Fruit fly (Drosophila melanogaster): Measurements from ENCODE around the gene CG10311.

Gene CG10311

dm6 chr3R:16334329-16334728, 22.5 kb downstream of the CG10311 start:
- no peak for TF ChIP-seq noc (tag; optimal IDR thresholded peaks at IDR 0.05)

DNA sequence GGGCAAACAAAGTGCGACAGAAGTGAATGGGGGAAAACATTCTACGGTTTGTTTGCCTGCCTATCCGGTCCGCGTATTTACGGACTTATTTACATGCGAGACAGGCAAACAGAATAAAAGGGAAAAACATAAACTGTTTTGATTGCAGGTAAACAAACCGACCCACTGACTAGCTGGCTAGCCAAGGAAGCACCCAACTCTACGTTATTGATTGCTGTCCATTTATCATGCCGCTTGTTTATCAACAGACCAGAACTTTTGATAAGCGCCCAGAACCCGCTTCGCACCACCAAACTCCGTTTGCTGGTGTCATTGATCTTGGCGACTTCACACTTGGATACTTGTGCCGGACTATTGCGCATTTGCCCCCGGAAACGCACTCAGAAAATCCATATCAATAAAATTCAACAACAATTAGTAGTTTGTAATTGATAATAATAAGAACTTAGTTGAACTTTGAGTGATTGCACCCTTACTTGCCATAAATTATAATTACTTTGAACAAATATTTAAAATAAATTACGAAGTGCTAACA, 24.9 kb downstream of the CG10311 start:
- TF ChIP-seq noc (tag; optimal IDR thresholded peaks at IDR 0.05), result peak; percentile 25

dm6 chr3R:16329797-16330196, 27.0 kb downstream of the CG10311 start:
- no peak for TF ChIP-seq noc (tag; optimal IDR thresholded peaks at IDR 0.05)

- TF ChIP-seq noc (tag; optimal IDR thresholded peaks at IDR 0.05), result no peak
Measured at dm6 chr3R:16327549-16327948, 29.3 kb downstream of the CG10311 start, which contains the start of gene CG17930. Gene CG17930 (plus strand): TSS chr3R:16327849.

DNA sequence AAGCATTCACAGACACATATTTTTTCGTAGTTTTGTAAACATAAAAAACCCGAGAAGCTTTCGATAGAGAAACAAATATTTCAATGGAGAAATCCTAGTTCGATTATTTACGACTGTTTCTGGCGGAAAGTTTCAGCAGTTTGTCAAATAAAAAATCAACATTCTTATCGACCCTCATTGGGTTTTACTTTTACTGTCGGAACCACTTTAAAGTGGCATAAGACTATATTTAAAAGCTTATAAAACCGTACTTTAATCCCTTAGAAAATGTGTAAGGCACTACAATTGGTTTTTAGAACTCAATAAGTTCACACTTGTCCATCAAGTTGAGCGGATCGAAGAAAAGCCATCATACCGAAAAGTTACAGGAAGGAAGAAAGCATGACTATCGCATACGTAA, 31.6 kb downstream of the CG10311 start, which contains the start of gene CG17929:
TSS of gene CG17929 (plus strand) at position 301 of the 400 bp plus-strand sequence.
- TF ChIP-seq noc (tag; optimal IDR thresholded peaks at IDR 0.05), result no peak

- TF ChIP-seq noc (tag; optimal IDR thresholded peaks at IDR 0.05), result no peak
Measured at dm6 chr3R:16323093-16323492, 33.7 kb downstream of the CG10311 start, which contains the start of gene CG6901. Gene CG6901 (plus strand): TSS chr3R:16323415.

DNA sequence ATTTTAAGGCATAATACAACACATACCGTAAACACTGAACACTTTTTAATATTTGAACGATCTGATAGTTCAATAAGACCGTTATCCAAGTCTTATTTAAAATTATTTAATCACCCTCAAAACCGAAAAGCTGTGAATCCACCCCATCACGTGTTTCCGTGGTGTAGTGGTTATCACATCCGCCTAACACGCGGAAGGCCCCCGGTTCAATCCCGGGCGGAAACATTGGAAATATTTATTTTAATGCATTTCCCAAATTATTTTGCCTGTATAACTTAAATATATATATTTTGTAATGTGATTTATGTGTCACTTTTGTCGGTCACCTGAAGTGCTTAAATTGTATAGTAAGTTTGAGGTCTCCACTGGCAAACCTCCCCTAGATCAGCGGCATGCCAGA, 35.3 kb downstream of the CG10311 start, which contains the start of gene CG44044:
TSS of gene CG44044 (plus strand) at position 301 of the 400 bp plus-strand sequence.
- no peak for TF ChIP-seq noc (tag; optimal IDR thresholded peaks at IDR 0.05)

DNA sequence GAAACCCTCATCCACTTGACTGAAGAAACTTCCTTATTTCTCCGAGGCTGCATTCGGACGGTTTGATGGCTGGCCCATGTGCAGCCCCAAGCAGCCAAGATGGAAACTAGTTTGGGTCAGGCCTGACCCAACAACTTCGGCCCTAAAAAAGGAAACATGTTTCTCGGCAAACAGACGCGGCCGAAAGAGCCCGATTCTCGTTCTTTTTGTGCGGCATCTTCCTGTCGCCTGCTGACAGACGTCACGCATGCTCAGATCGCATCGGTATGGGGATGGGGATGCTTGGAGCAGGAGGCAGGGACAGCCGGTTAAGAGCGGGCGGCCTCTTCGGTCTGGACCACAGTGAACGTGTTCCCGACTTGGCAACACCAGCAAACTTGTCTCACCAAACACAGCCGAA, 40.1 kb downstream of the CG10311 start:
- TF ChIP-seq noc (tag; optimal IDR thresholded peaks at IDR 0.05), result no peak

- TF ChIP-seq noc (tag; optimal IDR thresholded peaks at IDR 0.05), result peak; percentile 74
Measured at dm6 chr3R:16310081-16310493, 46.7 kb downstream of the CG10311 start.

dm6 chr3R:16309302-16310080, 47.3 kb downstream of the CG10311 start:
- no peak for TF ChIP-seq noc (tag; optimal IDR thresholded peaks at IDR 0.05)

dm6 chr3R:16308057-16308456, 48.8 kb downstream of the CG10311 start:
- TF ChIP-seq noc (tag; optimal IDR thresholded peaks at IDR 0.05), result no peak

- TF ChIP-seq noc (tag; optimal IDR thresholded peaks at IDR 0.05), result no peak
Measured at dm6 chr3R:16305185-16305989, 51.4 kb downstream of the CG10311 start, which contains the start of gene Zip89B. Gene Zip89B (plus strand): TSS chr3R:16305758.
